Worm (Caenorhabditis elegans): ENCODE results near the gene cdkr-3.
A peak's percentile ranks its signal among the peaks of the same experiment; 100 is the strongest.

Gene cdkr-3

DNA sequence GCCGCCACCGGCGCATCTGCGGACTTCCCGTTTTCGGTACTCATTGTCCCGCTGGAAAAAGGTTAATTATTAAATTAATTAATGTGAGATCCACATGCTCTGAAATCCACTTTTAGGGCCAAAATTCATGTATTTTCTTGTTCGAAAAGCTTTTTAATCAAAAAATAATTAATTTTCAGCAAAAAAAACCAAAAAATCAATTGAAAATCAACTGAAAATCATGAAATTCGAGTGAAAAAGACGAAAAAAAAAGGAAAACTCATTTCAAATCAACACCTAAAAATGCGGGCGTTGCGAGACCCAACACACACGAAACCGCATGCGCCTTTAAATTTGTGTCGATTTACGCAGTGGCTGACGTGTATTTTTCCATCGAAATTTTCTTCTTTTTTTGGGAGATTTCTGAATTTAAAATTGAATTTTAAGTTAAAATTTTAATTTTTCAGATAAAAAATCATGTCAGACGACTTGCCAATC, at the start of gene cdkr-3, which contains the start of gene prmt-1:
cdkr-3 (plus strand) TSS at position 447 of the 477 bp plus-strand sequence.
prmt-1 (minus strand) TSS at position 51 of the 477 bp plus-strand sequence.
- TF ChIP-seq hif-1 (tag; optimal IDR thresholded peaks at IDR 0.05) (peak in 1 of 2 experiments; percentile 64), mep-1 (tag; optimal IDR thresholded peaks at IDR 0.05) (peak; percentile 65), Y48G9A.11 (GFP tag; IDR thresholded peaks at IDR 0.05) (no peak), daf-8 (GFP tag; IDR thresholded peaks at IDR 0.05) (no peak), rbr-2 (tag; optimal IDR thresholded peaks at IDR 0.05) (no peak), lsy-2 (tag; optimal IDR thresholded peaks at IDR 0.05) (peak in 1 of 2 experiments; percentile 64), zag-1 (tag; optimal IDR thresholded peaks at IDR 0.05) (no peak), mes-2 (tag; optimal IDR thresholded peaks at IDR 0.05; ENCODE audit: poor library complexity, severe bottlenecking) (peak; percentile 66), R02D3.7 (tag; optimal IDR thresholded peaks at IDR 0.05) (peak; percentile 64), unc-62 (GFP tag; optimal IDR thresholded peaks at IDR 0.05 in 1 of 2) (peak in 1 of 2 experiments; percentile 90), unc-62 (tag; optimal IDR thresholded peaks at IDR 0.05) (no peak), dpl-1 (GFP tag; optimal IDR thresholded peaks at IDR 0.05) (peak; percentile 59), pha-4 (GFP tag; IDR thresholded peaks at IDR 0.05) (no peak), pha-4 (tag; optimal IDR thresholded peaks at IDR 0.05) (peak; percentile 61), hmg-1.1 (GFP tag; IDR thresholded peaks at IDR 0.05) (0 out of 2 replicates have a peak, but pooled peaks have one; percentile 24), nhr-28 (tag; optimal IDR thresholded peaks at IDR 0.05) (peak; percentile 46), nhr-6 (tag; optimal IDR thresholded peaks at IDR 0.05) (peak; percentile 68), Y75B8A.6 (GFP tag; IDR thresholded peaks at IDR 0.05) (no peak), hlh-30 (tag; optimal IDR thresholded peaks at IDR 0.05; ENCODE audit: insufficient read depth) (peak; percentile 16)

DNA sequence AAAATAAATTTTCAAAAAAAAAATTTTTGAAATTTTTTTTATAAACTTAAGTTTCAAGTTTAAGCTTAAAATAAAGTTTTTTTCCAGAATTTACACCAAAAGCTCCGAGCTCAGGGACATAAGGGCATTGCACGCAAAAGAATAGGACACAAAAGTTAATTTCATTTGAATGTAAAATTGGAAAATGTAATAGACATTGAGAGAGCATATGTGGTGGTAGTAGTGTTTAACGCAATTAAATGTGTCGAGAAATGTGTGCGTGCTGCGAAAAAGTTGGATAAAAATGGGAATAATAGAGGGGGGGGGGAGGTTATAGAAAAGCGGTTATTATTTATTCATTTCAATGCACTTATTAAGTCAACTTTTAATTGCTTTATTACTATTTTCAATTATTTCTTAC, 49.3 kb upstream of the cdkr-3 start:
- TF ChIP-seq nhr-25 (tag; optimal IDR thresholded peaks at IDR 0.05; ENCODE audit: borderline replicate concordance, insufficient read depth) (no peak), F37D6.2 (tag; optimal IDR thresholded peaks at IDR 0.05) (no peak), ceh-62 (tag; optimal IDR thresholded peaks at IDR 0.05) (no peak), rbr-2 (tag; optimal IDR thresholded peaks at IDR 0.05) (no peak), lin-13 (GFP tag; optimal IDR thresholded peaks at IDR 0.05) (no peak), arid-1 (GFP tag; conservative IDR thresholded peaks at IDR 0.05) (no peak), Y5F2A.4 (GFP tag; optimal IDR thresholded peaks at IDR 0.05) (no peak), ceh-20 (GFP tag; IDR thresholded peaks at IDR 0.05) (no peak), snpc-1.2 (GFP tag; IDR thresholded peaks at IDR 0.05) (no peak), tag-97 (GFP tag; IDR thresholded peaks at IDR 0.05) (no peak), T20F7.1 (GFP tag; optimal IDR thresholded peaks at IDR 0.05) (no peak), ceh-44 (GFP tag; IDR thresholded peaks at IDR 0.05) (no peak)

ce11 chrV:20223725-20224124, 46.2 kb upstream of the cdkr-3 start:
- TF ChIP-seq ceh-82 (tag; optimal IDR thresholded peaks at IDR 0.05) (no peak), set-16 (GFP tag; IDR thresholded peaks at IDR 0.05) (no peak), hif-1 (tag; optimal IDR thresholded peaks at IDR 0.05) (no peak)

DNA sequence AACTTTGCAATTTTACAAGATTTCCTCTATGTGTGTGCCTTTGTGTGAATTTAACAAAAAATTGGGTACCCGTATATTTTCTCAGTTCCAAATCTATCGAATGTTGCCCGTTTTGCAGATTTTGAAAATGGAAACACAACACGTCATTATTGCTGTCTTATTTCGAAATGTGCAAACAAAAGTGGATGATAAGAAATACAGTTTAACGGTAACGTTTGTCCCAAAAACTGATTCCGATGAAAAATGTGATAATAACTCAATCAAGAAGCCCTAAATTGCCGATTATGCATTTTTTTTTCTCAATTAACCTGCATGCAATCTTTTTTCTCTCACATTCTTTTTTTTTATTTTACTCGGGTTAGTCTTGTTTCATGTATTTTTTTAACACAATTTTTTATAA, 44.6 kb upstream of the cdkr-3 start:
- TF ChIP-seq dve-1 (tag; optimal IDR thresholded peaks at IDR 0.05; ENCODE audit: insufficient read depth) = peak; percentile 9
- TF ChIP-seq tra-1 (GFP tag; IDR thresholded peaks at IDR 0.05) = no peak
- no peak for TF ChIP-seq F26F4.8 (GFP tag; conservative IDR thresholded peaks at IDR 0.05)
- peak; percentile 22 for TF ChIP-seq hlh-11 (tag; optimal IDR thresholded peaks at IDR 0.05)
- no peak for TF ChIP-seq mdt-29 (GFP tag; IDR thresholded peaks at IDR 0.05)
- TF ChIP-seq daf-19 (GFP tag; conservative IDR thresholded peaks at IDR 0.05) = no peak
- TF ChIP-seq ceh-44 (GFP tag; IDR thresholded peaks at IDR 0.05) = no peak
- no peak for TF ChIP-seq nhr-48 (tag; optimal IDR thresholded peaks at IDR 0.05)
- no peak for TF ChIP-seq mxl-2 (GFP tag; conservative IDR thresholded peaks at IDR 0.05)
- no peak for TF ChIP-seq ZK546.5 (tag; optimal IDR thresholded peaks at IDR 0.05)
- TF ChIP-seq nhr-77 (tag; optimal IDR thresholded peaks at IDR 0.05) = no peak
- TF ChIP-seq dmd-6 (GFP tag; IDR thresholded peaks at IDR 0.05) = peak; percentile 57; the same call in 1 of the 2 replicates
- TF ChIP-seq zfp-2 (tag; optimal IDR thresholded peaks at IDR 0.05) = no peak
- TF ChIP-seq daf-16 (GFP tag; optimal IDR thresholded peaks at IDR 0.05) = no peak
- peak; percentile 69 for TF ChIP-seq daf-16 (tag; optimal IDR thresholded peaks at IDR 0.05)
- TF ChIP-seq nhr-28 (tag; optimal IDR thresholded peaks at IDR 0.05) = peak; percentile 40
- TF ChIP-seq php-3 (GFP tag; IDR thresholded peaks at IDR 0.05) = peak; percentile 56; the same call in 1 of the 2 replicates

Data from whole organism, L4 larva.